Fruit fly (Drosophila melanogaster) Kc167 (cell line): ENCODE results near the gene CG13282.

ENCODE experiments used
- Myc ChIP-seq: fragments of >200 bp; optimal IDR thresholded peaks from 2 replicates; lab custom pipeline; 2017; ENCODE audit warnings: missing external identifiers
- h ChIP-seq: fragments of >200 bp; optimal IDR thresholded peaks from 3 replicates; lab custom pipeline; 2018; ENCODE audit warnings: missing external identifiers
- insv ChIP-seq: fragments of >200 bp; optimal IDR thresholded peaks from 3 replicates; lab custom pipeline; 2018; ENCODE audit warnings: missing external identifiers
- psq ChIP-seq: fragments of >200 bp; optimal IDR thresholded peaks from 2 replicates; lab custom pipeline; 2017; ENCODE audit warnings: missing external identifiers
- ttk ChIP-seq: sonication (Bioruptor generic); optimal IDR thresholded peaks from 2 replicates; lab custom pipeline; 2017; ENCODE audit warnings: missing external identifiers

dm6 chr2L:16804376-16804934 is 29.8 kb downstream of the CG13282 start, which contains the start of gene CG13272:
- TF ChIP-seq insv (lab: Kevin White, UChicago) (no peak), ttk (lab: Kevin White, UChicago) (no peak), psq (lab: Kevin White, UChicago) (no peak), h (lab: Kevin White, UChicago) (no peak), Myc (lab: Kevin White, UChicago) (no peak)
